ENCODE assay signal across 5 fruit fly cellular contexts in the genomic region with DNA sequence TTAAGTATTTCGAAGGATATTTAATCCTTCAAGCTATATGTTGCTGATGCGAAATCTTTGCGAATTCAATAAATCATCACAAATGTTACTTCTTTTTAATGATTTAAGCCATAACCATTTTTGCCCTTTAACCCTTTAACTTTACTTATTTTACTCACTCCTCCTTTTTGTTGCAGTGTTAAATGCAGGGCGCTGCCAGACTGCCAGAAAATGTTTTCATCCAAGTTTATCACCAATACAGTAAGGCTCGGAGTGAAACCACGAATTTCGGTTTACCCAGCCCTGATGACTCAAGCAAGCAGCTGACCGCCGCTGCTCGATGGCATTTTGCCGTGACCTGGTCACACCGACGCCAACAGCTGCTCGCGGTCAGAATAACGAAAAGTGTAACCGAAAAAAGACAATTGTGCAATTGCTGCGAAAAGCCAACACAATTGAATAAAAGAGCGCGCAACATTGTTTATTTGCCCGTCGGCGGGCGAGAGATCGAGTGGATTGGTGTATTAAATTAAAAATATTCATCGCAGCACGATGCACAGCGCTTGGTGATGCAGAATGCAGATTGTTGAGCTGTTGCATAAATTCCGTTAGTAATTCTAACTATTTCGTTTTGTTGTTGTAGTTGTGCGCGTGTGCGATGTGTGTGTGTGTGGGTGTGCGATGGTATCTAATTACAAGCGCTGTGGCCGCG.
TF ChIP-seq lines count a peak whose summit lies in the region.

A gene (plus strand): TSS at position 329 of the 691 bp plus-strand sequence.

TF ChIP-seq in whole organism, adult, 20 proteins besides CTCF, POLR2A, EP300 and RAD21 (continued from another document):
- TF ChIP-seq Clk (GFP tag; optimal IDR thresholded peaks at IDR 0.05; lab: Kevin White, UChicago) (peak; percentile 27), kay (GFP tag; lab: Kevin White, UChicago; ENCODE audit: borderline replicate concordance) (peak; percentile 100), pad (GFP tag; optimal IDR thresholded peaks at IDR 0.05; lab: Kevin White, UChicago) (peak; percentile 3), tj (GFP tag; optimal IDR thresholded peaks at IDR 0.05; lab: Kevin White, UChicago) (peak; percentile 67), CG7101 (tag; optimal IDR thresholded peaks at IDR 0.05; lab: Kevin White, UChicago) (peak; percentile 50)

TF ChIP-seq in whole organism, embryonic, 481 proteins besides CTCF, POLR2A, EP300 and RAD21 (continued from another document and continues in another):
- TF ChIP-seq dati (GFP tag; IDR thresholded peaks at IDR 0.05; lab: Robert Waterston, UW) (peak; percentile 26; the same call in 1 of the 2 replicates), pnt (GFP tag; optimal IDR thresholded peaks at IDR 0.05; lab: Kevin White, UChicago) (peak; percentile 75), luna (GFP tag; optimal IDR thresholded peaks at IDR 0.05; lab: Kevin White, UChicago) (peak; percentile 65), CG11560 (tag; IDR thresholded peaks at IDR 0.05; lab: Robert Waterston, UW) (peak; percentile 60; the same call in 2 of the 3 replicates), Dad (GFP tag; optimal IDR thresholded peaks at IDR 0.05; lab: Kevin White, UChicago) (peak; percentile 88), croc (GFP tag; conservative IDR thresholded peaks at IDR 0.05; lab: Robert Waterston, UW) (no peak), NFAT (GFP tag; IDR thresholded peaks at IDR 0.05; lab: Robert Waterston, UW) (peak; percentile 81), grn (GFP tag; optimal IDR thresholded peaks at IDR 0.05; lab: Kevin White, UChicago) (no peak), CG32767 (GFP tag; IDR thresholded peaks at IDR 0.05; lab: Robert Waterston, UW) (peak; percentile 55), wek (GFP tag; optimal IDR thresholded peaks at IDR 0.05; lab: Kevin White, UChicago) (peak; percentile 48), CG17568 (GFP tag; optimal IDR thresholded peaks at IDR 0.05; lab: Kevin White, UChicago) (peak; percentile 44), CG7987 (GFP tag; optimal IDR thresholded peaks at IDR 0.05; lab: Kevin White, UChicago) (peak; percentile 77), Dek (tag; optimal IDR thresholded peaks at IDR 0.05; lab: Kevin White, UChicago) (peak; percentile 85), Nf-YB (GFP tag; optimal IDR thresholded peaks at IDR 0.05; lab: Kevin White, UChicago) (peak; percentile 45), CG5245 (GFP tag; optimal IDR thresholded peaks at IDR 0.05; lab: Kevin White, UChicago) (peak; percentile 52), Ets97D (GFP tag; optimal IDR thresholded peaks at IDR 0.05; lab: Kevin White, UChicago) (peak; percentile 94), CkIIα-i1 (GFP tag; IDR thresholded peaks at IDR 0.05; lab: Robert Waterston, UW) (no peak), Ptx1 (GFP tag; IDR thresholded peaks at IDR 0.05; lab: Robert Waterston, UW) (peak; percentile 74), Hmr (GFP tag; optimal IDR thresholded peaks at IDR 0.05; lab: Kevin White, UChicago) (peak; percentile 94), Xrp1 (GFP tag; IDR thresholded peaks at IDR 0.05; lab: Robert Waterston, UW) (peak; percentile 75), CG14050 (GFP tag; IDR thresholded peaks at IDR 0.05; lab: Robert Waterston, UW) (peak; percentile 66; the same call in 2 of the 3 replicates), CG13894 (tag; optimal IDR thresholded peaks at IDR 0.05; lab: Kevin White, UChicago) (peak; percentile 73), gcm2 (GFP tag; optimal IDR thresholded peaks at IDR 0.05; lab: Kevin White, UChicago) (peak; percentile 78), MBD-R2 (GFP tag; IDR thresholded peaks at IDR 0.05; lab: Robert Waterston, UW) (peak; percentile 91), Dip3 (GFP tag; optimal IDR thresholded peaks at IDR 0.05; lab: Kevin White, UChicago) (peak; percentile 71), Gsc (GFP tag; IDR thresholded peaks at IDR 0.05; lab: Robert Waterston, UW) (no peak), Dbx (GFP tag; IDR thresholded peaks at IDR 0.05; lab: Robert Waterston, UW) (peak; percentile 88), gsb-n (tag; optimal IDR thresholded peaks at IDR 0.05; lab: Kevin White, UChicago) (peak; percentile 65)

TF ChIP-seq in whole organism, prepupa, 60 proteins besides CTCF, POLR2A, EP300 and RAD21 (continued from another document and continues in another):
- TF ChIP-seq CG6276 (GFP tag; optimal IDR thresholded peaks at IDR 0.05; lab: Kevin White, UChicago) = peak; percentile 25
- peak; percentile 69 for TF ChIP-seq esn (GFP tag; optimal IDR thresholded peaks at IDR 0.05; lab: Kevin White, UChicago)
- TF ChIP-seq Eip78C (GFP tag; lab: Kevin White, UChicago) = peak; percentile 84
- peak; percentile 68 for TF ChIP-seq Lpt (GFP tag; optimal IDR thresholded peaks at IDR 0.05; lab: Kevin White, UChicago)
- peak; percentile 42 for TF ChIP-seq CG8632 (GFP tag; optimal IDR thresholded peaks at IDR 0.05; lab: Kevin White, UChicago)
- peak; percentile 74 for TF ChIP-seq Sox14 (GFP tag; optimal IDR thresholded peaks at IDR 0.05; lab: Kevin White, UChicago)
- peak; percentile 76 for TF ChIP-seq CG31627 (GFP tag; optimal IDR thresholded peaks at IDR 0.05; lab: Kevin White, UChicago)
- TF ChIP-seq CG11762 (GFP tag; optimal IDR thresholded peaks at IDR 0.05; lab: Kevin White, UChicago; ENCODE audit: insufficient read depth) = peak; percentile 51
- peak; percentile 61 for TF ChIP-seq CG10669 (GFP tag; optimal IDR thresholded peaks at IDR 0.05; lab: Kevin White, UChicago)
- peak; percentile 78 for TF ChIP-seq eg (GFP tag; IDR thresholded peaks at IDR 0.05; lab: Robert Waterston, UW)
- peak; percentile 65 for TF ChIP-seq acj6 (GFP tag; optimal IDR thresholded peaks at IDR 0.05; lab: Kevin White, UChicago)
- peak; percentile 68; the same call in 2 of the 3 replicates for TF ChIP-seq CG8119 (GFP tag; IDR thresholded peaks at IDR 0.05; lab: Robert Waterston, UW)
- TF ChIP-seq CG15336 (GFP tag; IDR thresholded peaks at IDR 0.05; lab: Robert Waterston, UW) = peak; percentile 73
- peak; percentile 17 for TF ChIP-seq CG16779 (tag; optimal IDR thresholded peaks at IDR 0.05; lab: Kevin White, UChicago)
- peak; percentile 40 for TF ChIP-seq CG6792 (GFP tag; optimal IDR thresholded peaks at IDR 0.05; lab: Kevin White, UChicago)
- no peak for TF ChIP-seq CG6808 (GFP tag; optimal IDR thresholded peaks at IDR 0.05; lab: Kevin White, UChicago)
- TF ChIP-seq Hr4 (GFP tag; optimal IDR thresholded peaks at IDR 0.05; lab: Kevin White, UChicago) = peak; percentile 70
- peak; percentile 43 for TF ChIP-seq dac (GFP tag; optimal IDR thresholded peaks at IDR 0.05; lab: Kevin White, UChicago)
- no peak for TF ChIP-seq Eip93F (GFP tag; optimal IDR thresholded peaks at IDR 0.05; lab: Kevin White, UChicago)
- peak; percentile 40 for TF ChIP-seq CG7368 (GFP tag; optimal IDR thresholded peaks at IDR 0.05; lab: Kevin White, UChicago)
- TF ChIP-seq Hr38 (GFP tag; optimal IDR thresholded peaks at IDR 0.05; lab: Kevin White, UChicago) = no peak
- no peak for TF ChIP-seq ss (GFP tag; optimal IDR thresholded peaks at IDR 0.05; lab: Kevin White, UChicago)
- peak; percentile 30 for TF ChIP-seq Eip75B (GFP tag; optimal IDR thresholded peaks at IDR 0.05; lab: Kevin White, UChicago)
- peak; percentile 48 for TF ChIP-seq Ets96B (tag; optimal IDR thresholded peaks at IDR 0.05; lab: Kevin White, UChicago)
- no peak for TF ChIP-seq fkh (GFP tag; optimal IDR thresholded peaks at IDR 0.05; lab: Kevin White, UChicago)
- peak; percentile 71 for TF ChIP-seq pdm3 (GFP tag; optimal IDR thresholded peaks at IDR 0.05; lab: Kevin White, UChicago)
- peak; percentile 70 for TF ChIP-seq cyc (GFP tag; optimal IDR thresholded peaks at IDR 0.05; lab: Kevin White, UChicago)
- TF ChIP-seq svp (GFP tag; lab: Kevin White, UChicago) = peak; percentile 81
- TF ChIP-seq CG11294 (GFP tag; IDR thresholded peaks at IDR 0.05; lab: Robert Waterston, UW) = peak; percentile 37; the same call in 1 of the 2 replicates
- peak; percentile 59 for TF ChIP-seq Ets21C (GFP tag; optimal IDR thresholded peaks at IDR 0.05; lab: Kevin White, UChicago)
- peak; percentile 50 for TF ChIP-seq Sox102F (GFP tag; optimal IDR thresholded peaks at IDR 0.05; lab: Kevin White, UChicago)

TF ChIP-seq in whole organism, pupa, 21 proteins besides CTCF, POLR2A, EP300 and RAD21 (continued from another document):
- TF ChIP-seq gl (tag; optimal IDR thresholded peaks at IDR 0.05; lab: Kevin White, UChicago) (no peak), Pif1B (GFP tag; optimal IDR thresholded peaks at IDR 0.05; lab: Kevin White, UChicago) (peak; percentile 35), fd96Ca (GFP tag; IDR thresholded peaks at IDR 0.05; lab: Robert Waterston, UW) (peak; percentile 61; the same call in 2 of the 3 replicates)

TF ChIP-seq in whole organism, wandering third instar larva, 38 proteins besides CTCF, POLR2A, EP300 and RAD21 (continued from another document):
- TF ChIP-seq Jra (GFP tag; optimal IDR thresholded peaks at IDR 0.05; lab: Kevin White, UChicago) = peak; percentile 93
- no peak for TF ChIP-seq Dif (GFP tag; optimal IDR thresholded peaks at IDR 0.05; lab: Kevin White, UChicago; ENCODE audit: partially characterized antibody)
- TF ChIP-seq CG9705 (GFP tag; optimal IDR thresholded peaks at IDR 0.05; lab: Kevin White, UChicago) = no peak
- peak; percentile 64 for TF ChIP-seq Hnf4 (GFP tag; optimal IDR thresholded peaks at IDR 0.05; lab: Kevin White, UChicago)
- peak; percentile 27 for TF ChIP-seq sv (GFP tag; optimal IDR thresholded peaks at IDR 0.05; lab: Kevin White, UChicago)
- TF ChIP-seq Vsx2 (GFP tag; optimal IDR thresholded peaks at IDR 0.05; lab: Kevin White, UChicago; ENCODE audit: partially characterized antibody) = peak; percentile 37
TF ChIP-seq in whole organism, wandering third instar larva: peak in this region for 18.
